Fruit fly (Drosophila melanogaster) whole organism, prepupa: ENCODE measurements around the gene Exo84.

Source experiments
- CG10631 ChIP-seq: fragments of 200-800 bp; sonication (Bioruptor generic); optimal IDR thresholded peaks from 2 replicates; lab custom pipeline; 2016; ENCODE audit warnings: missing biosample characterization, missing genetic modification characterization
- CG10669 ChIP-seq: fragments of 200-800 bp; sonication (Bioruptor generic); optimal IDR thresholded peaks from 3 replicates; lab custom pipeline; 2018; ENCODE audit warnings: missing biosample characterization, mild to moderate bottlenecking, missing genetic modification characterization, moderate library complexity
- CG11294 ChIP-seq: fragments of 200-800 bp; sonication (Bioruptor generic); IDR thresholded peaks from 2 replicates; pipeline ENCODE4 v1.3.6; 2022; ENCODE audit warnings: missing biosample characterization, missing genetic modification characterization
- CG11762 ChIP-seq: fragments of 200-800 bp; sonication (Bioruptor generic); optimal IDR thresholded peaks from 3 replicates; lab custom pipeline; 2016; ENCODE audit warnings: missing biosample characterization, missing genetic modification characterization; ENCODE audit not compliant: insufficient read depth
- CG15336 ChIP-seq: fragments of 200-800 bp; sonication (Bioruptor generic); IDR thresholded peaks from 2 replicates; pipeline ENCODE4 v1.3.6; 2022; ENCODE audit warnings: missing biosample characterization, missing genetic modification characterization
- CG16779 ChIP-seq: fragments of 200-800 bp; sonication (Bioruptor generic); optimal IDR thresholded peaks from 3 replicates; lab custom pipeline; 2017; ENCODE audit warnings: missing biosample characterization, mild to moderate bottlenecking, missing genetic modification characterization
- CG3032 ChIP-seq: fragments of 200-800 bp; optimal IDR thresholded peaks from 2 replicates; lab custom pipeline; 2019; ENCODE audit warnings: missing biosample characterization, mild to moderate bottlenecking, missing genetic modification characterization, moderate library complexity
- CG31627 ChIP-seq: fragments of 200-800 bp; sonication (Bioruptor generic); optimal IDR thresholded peaks from 3 replicates; lab custom pipeline; 2016; ENCODE audit warnings: missing biosample characterization, missing genetic modification characterization
- CG32006 ChIP-seq: fragments of 200-800 bp; sonication (Bioruptor generic); optimal IDR thresholded peaks from 3 replicates; lab custom pipeline; 2017; ENCODE audit warnings: missing biosample characterization, mild to moderate bottlenecking, missing genetic modification characterization
- CG34406 ChIP-seq: fragments of 200-800 bp; sonication (Bioruptor generic); optimal IDR thresholded peaks from 3 replicates; lab custom pipeline; 2016; ENCODE audit warnings: missing biosample characterization, missing genetic modification characterization
- CG3919 ChIP-seq: fragments of 200-800 bp; sonication (Bioruptor generic); optimal IDR thresholded peaks from 3 replicates; lab custom pipeline; 2016; ENCODE audit warnings: missing biosample characterization, missing genetic modification characterization
- CG6163 ChIP-seq: fragments of 200-800 bp; sonication (Bioruptor generic); IDR thresholded peaks from 3 replicates; pipeline ENCODE4 v1.3.6; 2022; ENCODE audit warnings: missing biosample characterization, missing genetic modification characterization
- CG6276 ChIP-seq: fragments of 200-800 bp; sonication (Bioruptor generic); optimal IDR thresholded peaks from 2 replicates; lab custom pipeline; 2017; ENCODE audit warnings: missing biosample characterization, mild to moderate bottlenecking, missing genetic modification characterization
- CG6792 ChIP-seq: fragments of 200-800 bp; sonication (Bioruptor generic); optimal IDR thresholded peaks from 3 replicates; lab custom pipeline; 2016; ENCODE audit warnings: missing biosample characterization, missing genetic modification characterization
- CG6808 ChIP-seq: fragments of 200-800 bp; sonication (Bioruptor generic); optimal IDR thresholded peaks from 3 replicates; lab custom pipeline; 2017; ENCODE audit warnings: missing biosample characterization, missing genetic modification characterization, mild to moderate bottlenecking, moderate library complexity, missing genetic modification reagents
- CG6854 ChIP-seq: fragments of 200-800 bp; sonication (Bioruptor generic); optimal IDR thresholded peaks from 2 replicates; lab custom pipeline; 2017; ENCODE audit warnings: missing biosample characterization, mild to moderate bottlenecking, missing genetic modification characterization
- CG7368 ChIP-seq: fragments of 200-800 bp; sonication (Bioruptor generic); optimal IDR thresholded peaks from 3 replicates; lab custom pipeline; 2016; ENCODE audit warnings: missing biosample characterization, missing genetic modification characterization
- CG8319 ChIP-seq: fragments of 200-800 bp; sonication (Bioruptor generic); optimal IDR thresholded peaks from 3 replicates; lab custom pipeline; 2016; ENCODE audit warnings: missing biosample characterization, missing genetic modification characterization
- CG8632 ChIP-seq: fragments of 200-800 bp; sonication (Bioruptor generic); optimal IDR thresholded peaks from 3 replicates; lab custom pipeline; 2016; ENCODE audit warnings: missing biosample characterization, missing genetic modification characterization
- CG9139 ChIP-seq: fragments of 200-800 bp; sonication (Bioruptor generic); optimal IDR thresholded peaks from 3 replicates; lab custom pipeline; 2017; ENCODE audit warnings: missing biosample characterization, mild to moderate bottlenecking, missing genetic modification characterization
- Eip75B ChIP-seq: fragments of 200-800 bp; sonication (Bioruptor generic); optimal IDR thresholded peaks from 3 replicates; lab custom pipeline; 2016; ENCODE audit warnings: missing biosample characterization, missing genetic modification characterization
- Eip93F ChIP-seq: fragments of 200-800 bp; sonication (Bioruptor generic); optimal IDR thresholded peaks from 2 replicates; lab custom pipeline; 2016; ENCODE audit warnings: missing biosample characterization, mild to moderate bottlenecking, missing genetic modification characterization
- Ets96B ChIP-seq: fragments of 200-800 bp; optimal IDR thresholded peaks from 2 replicates; lab custom pipeline; 2019; ENCODE audit warnings: missing biosample characterization, mild to moderate bottlenecking, missing genetic modification characterization, moderate library complexity
- Gug ChIP-seq: fragments of 200-800 bp; sonication (Bioruptor generic); IDR thresholded peaks from 2 replicates; pipeline ENCODE4 v1.3.6; 2022; ENCODE audit warnings: missing biosample characterization, missing genetic modification characterization
- Hr38 ChIP-seq: sonication (Bioruptor generic); optimal IDR thresholded peaks from 2 replicates; lab custom pipeline; 2016; ENCODE audit warnings: missing biosample characterization, missing genetic modification characterization
- Hr39 ChIP-seq: fragments of 200-800 bp; sonication (Bioruptor generic); optimal IDR thresholded peaks from 2 replicates; lab custom pipeline; 2016; ENCODE audit warnings: missing biosample characterization, missing genetic modification characterization
- Hr4 ChIP-seq: fragments of 200-800 bp; sonication (Bioruptor generic); optimal IDR thresholded peaks from 3 replicates; lab custom pipeline; 2016; ENCODE audit warnings: missing biosample characterization, missing genetic modification characterization
- Lpt ChIP-seq: fragments of 200-800 bp; sonication (Bioruptor generic); optimal IDR thresholded peaks from 3 replicates; lab custom pipeline; 2016; ENCODE audit warnings: missing biosample characterization, missing genetic modification characterization
- Met ChIP-seq: fragments of 200-800 bp; sonication (Bioruptor generic); optimal IDR thresholded peaks from 3 replicates; lab custom pipeline; 2016; ENCODE audit warnings: missing biosample characterization, missing genetic modification characterization
- OdsH ChIP-seq: fragments of 200-800 bp; sonication (Bioruptor generic); optimal IDR thresholded peaks from 3 replicates; lab custom pipeline; 2016; ENCODE audit warnings: missing biosample characterization, missing genetic modification characterization
- Smox ChIP-seq: fragments of 200-800 bp; sonication (Bioruptor generic); optimal IDR thresholded peaks from 3 replicates; lab custom pipeline; 2016; ENCODE audit warnings: missing biosample characterization, missing genetic modification characterization
- Sox14 ChIP-seq: fragments of 200-800 bp; sonication (Bioruptor generic); optimal IDR thresholded peaks from 3 replicates; lab custom pipeline; 2016; ENCODE audit warnings: missing biosample characterization, missing genetic modification characterization
- Sox15 ChIP-seq: fragments of 200-800 bp; sonication (Bioruptor generic); optimal IDR thresholded peaks from 3 replicates; lab custom pipeline; 2016; ENCODE audit warnings: missing biosample characterization, missing genetic modification characterization
- achi ChIP-seq: fragments of 200-800 bp; sonication (Bioruptor generic); optimal IDR thresholded peaks from 3 replicates; lab custom pipeline; 2016; ENCODE audit warnings: missing biosample characterization, missing genetic modification characterization
- acj6 ChIP-seq: fragments of 200-800 bp; sonication (Bioruptor generic); optimal IDR thresholded peaks from 3 replicates; lab custom pipeline; 2016; ENCODE audit warnings: missing biosample characterization, missing genetic modification characterization
- cyc ChIP-seq: fragments of 200-800 bp; sonication (Bioruptor generic); optimal IDR thresholded peaks from 3 replicates; lab custom pipeline; 2016; ENCODE audit warnings: missing biosample characterization, missing genetic modification characterization
- dac ChIP-seq: fragments of 200-800 bp; sonication (Bioruptor generic); optimal IDR thresholded peaks from 2 replicates; lab custom pipeline; 2017; ENCODE audit warnings: missing biosample characterization, mild to moderate bottlenecking, missing genetic modification characterization
- eg ChIP-seq: fragments of 200-800 bp; sonication (Bioruptor generic); IDR thresholded peaks from 3 replicates; pipeline ENCODE4 v1.3.6; 2022; ENCODE audit warnings: missing biosample characterization, missing genetic modification characterization
- esn ChIP-seq: fragments of 200-800 bp; sonication (Bioruptor generic); optimal IDR thresholded peaks from 2 replicates; lab custom pipeline; 2016; ENCODE audit warnings: missing biosample characterization, mild to moderate bottlenecking, missing genetic modification characterization, moderate library complexity
- fd59A ChIP-seq: fragments of 200-800 bp; sonication (Bioruptor generic); optimal IDR thresholded peaks from 2 replicates; lab custom pipeline; 2017; ENCODE audit warnings: missing biosample characterization, mild to moderate bottlenecking, missing genetic modification characterization, missing genetic modification reagents
- fd85E ChIP-seq: fragments of 200-800 bp; sonication (Bioruptor generic); optimal IDR thresholded peaks from 3 replicates; lab custom pipeline; 2016; ENCODE audit warnings: missing biosample characterization, missing genetic modification characterization
- fkh ChIP-seq: fragments of 200-800 bp; sonication (Bioruptor generic); optimal IDR thresholded peaks from 3 replicates; lab custom pipeline; 2017; ENCODE audit warnings: missing biosample characterization, mild to moderate bottlenecking, missing genetic modification characterization, moderate library complexity
- lz ChIP-seq: fragments of 200-800 bp; sonication (Bioruptor generic); optimal IDR thresholded peaks from 3 replicates; lab custom pipeline; 2016; ENCODE audit warnings: missing biosample characterization, missing genetic modification characterization
- net ChIP-seq: fragments of 200-800 bp; sonication (Bioruptor generic); optimal IDR thresholded peaks from 3 replicates; lab custom pipeline; 2016; ENCODE audit warnings: missing biosample characterization, missing genetic modification characterization
- ss ChIP-seq, 2 experiments: fragments of 200-800 bp; sonication (Bioruptor generic); optimal IDR thresholded peaks; 2 replicates in 1 of 2; 3 replicates in 1 of 2; lab custom pipeline; 2017 to 2018; ENCODE audit warnings: mild to moderate bottlenecking in 2 of 2, missing biosample characterization in 2 of 2, missing genetic modification characterization in 2 of 2, moderate library complexity in 1 of 2
- svp ChIP-seq: fragments of 200-800 bp; sonication (Bioruptor generic); peaks from one replicate; lab custom pipeline; 2016; ENCODE audit warnings: missing biosample characterization, missing genetic modification characterization
- topi ChIP-seq: fragments of 200-800 bp; sonication (Bioruptor generic); optimal IDR thresholded peaks from 3 replicates; lab custom pipeline; 2016; ENCODE audit warnings: missing biosample characterization, missing genetic modification characterization
- vri ChIP-seq: fragments of 200-800 bp; sonication (Bioruptor generic); optimal IDR thresholded peaks from 3 replicates; lab custom pipeline; 2016; ENCODE audit warnings: missing biosample characterization, mild to moderate bottlenecking, missing genetic modification characterization

The Exo84 gene

DNA sequence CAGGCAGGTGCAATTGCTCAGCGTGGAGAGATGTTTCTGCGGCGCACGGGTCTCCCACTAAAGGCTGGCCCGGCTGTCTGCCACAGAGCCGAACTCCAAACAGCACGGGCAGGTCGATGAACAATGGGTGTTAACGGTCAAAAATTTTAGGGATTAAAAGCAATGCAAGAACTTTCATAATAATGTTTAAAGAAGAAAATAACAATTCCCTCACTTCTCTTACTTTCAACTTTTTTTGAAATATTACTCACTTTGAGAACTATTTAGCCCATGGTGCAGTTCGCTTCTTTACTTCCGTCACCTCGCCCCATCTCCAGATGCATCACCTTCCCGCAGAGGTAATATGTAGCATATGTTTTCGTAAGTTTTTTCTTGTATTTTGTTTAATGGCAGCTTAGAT lies 20.4 kb upstream of the Exo84 start (continued):
- TF ChIP-seq fkh (GFP tag; lab: Kevin White, UChicago) (no peak), CG6854 (GFP tag; lab: Kevin White, UChicago) (peak; percentile 13), Eip75B (peak; percentile 81), fd85E (peak; percentile 31), achi (GFP tag; lab: Kevin White, UChicago) (peak; percentile 80), Met (GFP tag; lab: Kevin White, UChicago) (peak; percentile 80), Sox15 (GFP tag; lab: Kevin White, UChicago) (peak; percentile 53), OdsH (GFP tag; lab: Kevin White, UChicago) (peak; percentile 81), lz (GFP tag; lab: Kevin White, UChicago) (peak; percentile 78), Lpt (GFP tag; lab: Kevin White, UChicago) (peak; percentile 84), svp (GFP tag; lab: Kevin White, UChicago) (peak; percentile 89), CG11294 (GFP tag; lab: Robert Waterston, UW) (0 out of 2 replicates have a peak, but pooled peaks have one; percentile 15), acj6 (GFP tag; lab: Kevin White, UChicago) (peak; percentile 84)

DNA sequence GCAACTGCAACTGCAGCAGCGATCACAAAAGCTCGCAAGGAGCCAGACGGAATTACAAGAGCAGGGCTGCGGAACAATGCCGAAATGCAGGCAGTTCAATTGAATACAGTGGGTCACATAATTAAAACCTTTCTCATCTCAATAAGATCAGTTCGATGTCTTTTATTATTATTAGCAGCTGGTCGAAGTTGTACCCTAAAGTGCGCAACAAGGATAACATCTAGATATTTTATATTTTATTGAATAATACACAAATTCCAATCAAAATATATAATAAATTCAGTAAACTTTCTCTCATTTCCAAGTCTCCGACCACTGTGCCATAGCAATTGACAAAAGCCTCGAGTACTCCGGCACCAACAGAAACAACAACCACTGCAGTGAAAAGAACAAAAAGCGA lies 16.1 kb upstream of the Exo84 start:
- TF ChIP-seq Lpt (GFP tag; lab: Kevin White, UChicago): no peak
- no peak for TF ChIP-seq dac (GFP tag; lab: Kevin White, UChicago)
- TF ChIP-seq CG6808 (GFP tag; lab: Kevin White, UChicago): peak; percentile 42
- TF ChIP-seq Hr4: peak; percentile 24
- TF ChIP-seq CG31627 (GFP tag; lab: Kevin White, UChicago): peak; percentile 14
- peak; percentile 46 for TF ChIP-seq Eip75B
- peak; percentile 51 for TF ChIP-seq CG34406 (GFP tag; lab: Kevin White, UChicago)
- TF ChIP-seq CG6854 (GFP tag; lab: Kevin White, UChicago): no peak
- no peak for TF ChIP-seq Eip93F
- TF ChIP-seq vri: peak; percentile 20
- TF ChIP-seq CG6276: no peak
- 0 out of 2 replicates have a peak, but pooled peaks have one; percentile 34 for TF ChIP-seq CG15336 (GFP tag; lab: Robert Waterston, UW)
- TF ChIP-seq OdsH (GFP tag; lab: Kevin White, UChicago): peak; percentile 54
- TF ChIP-seq fkh (GFP tag; lab: Kevin White, UChicago): no peak
- no peak for TF ChIP-seq CG8319
- TF ChIP-seq achi (GFP tag; lab: Kevin White, UChicago): peak; percentile 59
- TF ChIP-seq esn (GFP tag; lab: Kevin White, UChicago): peak; percentile 67
- TF ChIP-seq Sox14 (GFP tag; lab: Kevin White, UChicago): peak; percentile 16
- no peak for TF ChIP-seq CG16779 (tag; lab: Kevin White, UChicago)
- TF ChIP-seq CG8632 (GFP tag; lab: Kevin White, UChicago): peak; percentile 45
- peak; percentile 40 for TF ChIP-seq CG10631 (GFP tag; lab: Kevin White, UChicago)
- TF ChIP-seq CG32006 (GFP tag; lab: Kevin White, UChicago): peak; percentile 42
- peak; percentile 0 to 10 for TF ChIP-seq ss (GFP tag; optimal IDR thresholded peaks at IDR 0.05; lab: Kevin White, UChicago)
- no peak for TF ChIP-seq Sox15 (GFP tag; lab: Kevin White, UChicago)
- no peak for TF ChIP-seq eg (GFP tag; lab: Robert Waterston, UW)
- no peak for TF ChIP-seq Gug
- no peak for TF ChIP-seq fd85E
- TF ChIP-seq CG10669 (GFP tag; lab: Kevin White, UChicago): peak; percentile 15
- peak; percentile 37 for TF ChIP-seq Ets96B (tag; lab: Kevin White, UChicago)
- TF ChIP-seq Hr38 (GFP tag; lab: Kevin White, UChicago): no peak
- peak; percentile 10 for TF ChIP-seq CG3032 (tag; lab: Kevin White, UChicago)
- peak; percentile 49 for TF ChIP-seq CG6792 (GFP tag; lab: Kevin White, UChicago)
- peak; percentile 8 for TF ChIP-seq Hr39 (GFP tag; lab: Kevin White, UChicago)
- peak; percentile 2 for TF ChIP-seq CG11762
- TF ChIP-seq CG7368 (GFP tag; lab: Kevin White, UChicago): peak; percentile 18
- TF ChIP-seq fd59A (GFP tag; lab: Kevin White, UChicago): no peak
- TF ChIP-seq svp (GFP tag; lab: Kevin White, UChicago): peak; percentile 76
- peak; percentile 25 for TF ChIP-seq net (GFP tag; lab: Kevin White, UChicago)
- peak; percentile 14 for TF ChIP-seq CG9139 (GFP tag; lab: Kevin White, UChicago)
- peak; percentile 30 for TF ChIP-seq cyc (GFP tag; lab: Kevin White, UChicago)
- TF ChIP-seq CG6163 (GFP tag; lab: Robert Waterston, UW): no peak
- TF ChIP-seq CG3919: peak; percentile 54
- TF ChIP-seq Smox (GFP tag; lab: Kevin White, UChicago): peak; percentile 49
- TF ChIP-seq topi (GFP tag; lab: Kevin White, UChicago): peak; percentile 22
- no peak for TF ChIP-seq CG11294 (GFP tag; lab: Robert Waterston, UW)
- peak; percentile 52 for TF ChIP-seq lz (GFP tag; lab: Kevin White, UChicago)
